Worm (Caenorhabditis elegans): Measurements from ENCODE around the gene kin-16.

ce11 chrII:9474367-9475105 is 38.6 kb upstream of the kin-16 start, which contains the start of the genes chil-25 and chil-26:
- TF ChIP-seq med-1 (GFP tag; optimal IDR thresholded peaks at IDR 0.05; ENCODE audit: insufficient read depth), result no peak
- no peak for TF ChIP-seq tab-1 (GFP tag; IDR thresholded peaks at IDR 0.05)
- TF ChIP-seq flt-1 (GFP tag; IDR thresholded peaks at IDR 0.05), result no peak
- no peak for TF ChIP-seq T22C8.4 (GFP tag; IDR thresholded peaks at IDR 0.05)

Measured in whole organism, midembryonic.